Fruit fly (Drosophila melanogaster): ENCODE measurements around the gene CG43117.

- TF ChIP-seq EcR (GFP tag; optimal IDR thresholded peaks at IDR 0.05) (no peak), CG12605 (GFP tag; IDR thresholded peaks at IDR 0.05) (no peak), Pif1B (GFP tag; optimal IDR thresholded peaks at IDR 0.05) (no peak), CG14655 (GFP tag; optimal IDR thresholded peaks at IDR 0.05) (no peak), CG17806 (tag; optimal IDR thresholded peaks at IDR 0.05) (no peak), Pif1A (GFP tag; optimal IDR thresholded peaks at IDR 0.05) (no peak), Snoo (tag; optimal IDR thresholded peaks at IDR 0.05) (no peak), CG13204 (GFP tag; optimal IDR thresholded peaks at IDR 0.05) (no peak), CG34367 (tag; optimal IDR thresholded peaks at IDR 0.05) (no peak), CG9948 (tag; optimal IDR thresholded peaks at IDR 0.05) (no peak)
Measured at dm6 chr3R:26425681-26426080, 28.9 kb upstream of the CG43117 start, which contains the start of gene CG34291.
